Worm (Caenorhabditis elegans): ENCODE results near the gene ptr-22.

DNA sequence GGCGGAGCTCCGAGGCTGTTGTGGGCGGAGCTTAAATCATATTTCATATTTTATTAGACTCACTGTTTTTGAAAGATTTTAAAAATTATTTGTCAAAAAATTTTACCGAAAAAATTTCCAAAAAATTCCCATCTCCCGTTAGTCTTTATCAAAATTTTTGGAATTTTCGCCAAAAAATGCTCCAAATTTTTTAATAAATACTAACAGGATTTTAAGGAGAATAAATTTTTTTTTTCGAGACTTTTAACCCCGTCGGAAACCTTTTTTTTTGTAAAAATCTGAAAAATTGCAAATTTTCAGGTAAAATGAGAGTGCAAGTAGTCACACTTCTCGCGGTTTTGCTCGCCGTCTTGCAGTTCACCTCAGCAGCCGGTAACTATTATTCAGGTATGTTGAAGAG lies 27.7 kb downstream of the ptr-22 start, which contains the start of gene mihp-2:
- TF ChIP-seq nhr-232 (tag; optimal IDR thresholded peaks at IDR 0.05) (no peak), ceh-9 (tag; optimal IDR thresholded peaks at IDR 0.05) (no peak), lin-11 (tag; optimal IDR thresholded peaks at IDR 0.05) (no peak), fkh-10 (GFP tag; optimal IDR thresholded peaks at IDR 0.05) (no peak), hlh-6 (tag; optimal IDR thresholded peaks at IDR 0.05) (no peak), ttx-3 (tag; optimal IDR thresholded peaks at IDR 0.05) (no peak)

Measured in whole organism, late embryonic.